Worm (Caenorhabditis elegans): Measurements from ENCODE around the gene C35D10.1.

- TF ChIP-seq flt-1 (GFP tag; IDR thresholded peaks at IDR 0.05) (no peak), tab-1 (GFP tag; IDR thresholded peaks at IDR 0.05) (no peak), ztf-23 (GFP tag; IDR thresholded peaks at IDR 0.05) (no peak), ref-1 (GFP tag; conservative IDR thresholded peaks at IDR 0.05) (no peak), cog-1 (tag; optimal IDR thresholded peaks at IDR 0.05) (no peak)
Measured at ce11 chrIII:4870478-4870877, 9.1 kb upstream of the C35D10.1 start, which contains the start of gene gipc-1.

Data from whole organism, midembryonic.